Worm (Caenorhabditis elegans) whole organism, L4 larva: ENCODE data around the gene C05D12.3.
A peak's percentile ranks its signal among the peaks of the same experiment; 100 is the strongest.

Source experiments
- F10B5.3 ChIP-seq: sonication (generic microtip); optimal IDR thresholded peaks from 2 replicates; lab custom pipeline; 2016; ENCODE audit warnings: mild to moderate bottlenecking, missing genetic modification characterization, missing compliant biosample characterization
- F44E2.7 ChIP-seq: fragments of 200-800 bp; sonication (Bioruptor generic); IDR thresholded peaks from 2 replicates; pipeline ENCODE4 v2.1.2; 2022; ENCODE audit warnings: missing genetic modification characterization, missing compliant biosample characterization
- R02D3.7 ChIP-seq: fragments of 150-350 bp; sonication (generic microtip); optimal IDR thresholded peaks from 3 replicates; lab custom pipeline; 2014; ENCODE audit warnings: missing biosample characterization, missing genetic modification characterization
- Y105C5A.15 ChIP-seq: fragments of 200-800 bp; sonication (Bioruptor generic); IDR thresholded peaks from 2 replicates; pipeline ENCODE4 v1.3.6; 2022; ENCODE audit warnings: missing genetic modification characterization, missing compliant biosample characterization
- Y48G9A.11 ChIP-seq: fragments of 200-800 bp; sonication (Bioruptor generic); IDR thresholded peaks from 2 replicates; pipeline ENCODE4 v1.3.6; 2022; ENCODE audit warnings: missing genetic modification reagents, missing genetic modification characterization, missing compliant biosample characterization
- Y5F2A.4 ChIP-seq: fragments of 200-800 bp; sonication (Bioruptor generic); optimal IDR thresholded peaks from 2 replicates; lab custom pipeline; 2018; ENCODE audit warnings: mild to moderate bottlenecking, missing genetic modification characterization, missing compliant biosample characterization
- Y75B8A.6 ChIP-seq: fragments of 200-800 bp; sonication (Bioruptor generic); IDR thresholded peaks from 2 replicates; pipeline ENCODE4 v1.3.6; 2022; ENCODE audit warnings: missing genetic modification reagents, missing genetic modification characterization, missing compliant biosample characterization
- ama-1 ChIP-seq: fragments of 150-350 bp; optimal IDR thresholded peaks from 2 replicates; lab custom pipeline; 2014; ENCODE audit warnings: inconsistent platforms, mixed read lengths
- attf-4 ChIP-seq: sonication (generic microtip); optimal IDR thresholded peaks from 3 replicates; lab custom pipeline; 2017; ENCODE audit warnings: missing biosample characterization, missing genetic modification characterization
- ceh-28 ChIP-seq: fragments of 150-350 bp; optimal IDR thresholded peaks from 2 replicates; lab custom pipeline; 2014; ENCODE audit warnings: missing biosample characterization, missing genetic modification reagents, missing genetic modification characterization
- ceh-44 ChIP-seq: fragments of 200-800 bp; sonication (Bioruptor generic); IDR thresholded peaks from 2 replicates; pipeline ENCODE4 v1.3.6; 2022; ENCODE audit warnings: missing genetic modification reagents, missing genetic modification characterization, missing compliant biosample characterization
- ctbp-1 ChIP-seq: fragments of 200-800 bp; sonication (Bioruptor generic); IDR thresholded peaks from 2 replicates; pipeline ENCODE4 v1.3.6; 2022; ENCODE audit warnings: missing genetic modification reagents, missing genetic modification characterization, missing compliant biosample characterization
- daf-16 ChIP-seq, 3 experiments: sonication (generic microtip); optimal IDR thresholded peaks; 2 replicates each; lab custom pipeline; 2016 to 2017; ENCODE audit warnings: missing genetic modification characterization in 3 of 3, missing genetic modification reagents in 3 of 3, mild to moderate bottlenecking in 2 of 3, missing compliant biosample characterization in 2 of 3, missing biosample characterization in 1 of 3, moderate library complexity in 1 of 3
- dmd-6 ChIP-seq: fragments of 200-800 bp; sonication (Bioruptor generic); IDR thresholded peaks from 2 replicates; pipeline ENCODE4 v1.3.6; 2022; ENCODE audit warnings: missing genetic modification reagents, missing genetic modification characterization, missing compliant biosample characterization
- dpl-1 ChIP-seq: fragments of 150-350 bp; optimal IDR thresholded peaks from 2 replicates; lab custom pipeline; 2014; ENCODE audit warnings: missing biosample characterization, missing genetic modification reagents, missing genetic modification characterization
- duxl-1 ChIP-seq: sonication (generic microtip); optimal IDR thresholded peaks from 2 replicates; lab custom pipeline; 2016; ENCODE audit warnings: mild to moderate bottlenecking, missing genetic modification characterization, moderate library complexity, missing compliant biosample characterization; ENCODE audit not compliant: poor library complexity
- dve-1 ChIP-seq: sonication (generic microtip); optimal IDR thresholded peaks from 2 replicates; lab custom pipeline; 2017; ENCODE audit warnings: antibody characterized with exemption, mild to moderate bottlenecking, missing genetic modification characterization, missing compliant biosample characterization; ENCODE audit not compliant: insufficient read depth
- egl-27 ChIP-seq: sonication (generic microtip); optimal IDR thresholded peaks from 3 replicates; lab custom pipeline; 2017; ENCODE audit warnings: missing biosample characterization, missing genetic modification reagents, missing genetic modification characterization
- hif-1 ChIP-seq, 2 experiments: sonication (generic microtip); optimal IDR thresholded peaks; 2 replicates each; lab custom pipeline; 2016 to 2017; ENCODE audit warnings: missing compliant biosample characterization in 2 of 2, missing genetic modification characterization in 2 of 2, missing genetic modification reagents in 2 of 2, missing genotype in 2 of 2, mild to moderate bottlenecking in 1 of 2
- hlh-11 ChIP-seq: fragments of 200-800 bp; sonication (Bioruptor generic); optimal IDR thresholded peaks from 2 replicates; lab custom pipeline; 2018; ENCODE audit warnings: mild to moderate bottlenecking, missing genetic modification characterization, missing compliant biosample characterization
- jun-1 ChIP-seq: fragments of 150-350 bp; optimal IDR thresholded peaks from 2 replicates; lab custom pipeline; 2014; ENCODE audit warnings: missing biosample characterization, missing genetic modification reagents, missing genetic modification characterization
- lin-1 ChIP-seq: fragments of 200-800 bp; sonication (Bioruptor generic); IDR thresholded peaks from 2 replicates; pipeline ENCODE4 v1.3.6; 2022; ENCODE audit warnings: missing genetic modification reagents, missing genetic modification characterization, missing compliant biosample characterization
- lin-13 ChIP-seq: fragments of 150-350 bp; optimal IDR thresholded peaks from 2 replicates; lab custom pipeline; 2014; ENCODE audit warnings: missing biosample characterization, missing genetic modification reagents, missing genetic modification characterization
- lin-38 ChIP-seq: fragments of 200-800 bp; sonication (Bioruptor generic); IDR thresholded peaks from 2 replicates; pipeline ENCODE4 v1.3.6; 2022; ENCODE audit warnings: missing genetic modification reagents, missing genetic modification characterization, missing compliant biosample characterization
- mep-1 ChIP-seq: fragments of 150-350 bp; sonication (generic microtip); optimal IDR thresholded peaks from 3 replicates; lab custom pipeline; 2014; ENCODE audit warnings: missing biosample characterization, missing genetic modification characterization
- mes-2 ChIP-seq: sonication (generic microtip); optimal IDR thresholded peaks from 2 replicates; lab custom pipeline; 2016; ENCODE audit warnings: missing genotype, mild to moderate bottlenecking, missing genetic modification characterization, missing compliant biosample characterization; ENCODE audit not compliant: poor library complexity, severe bottlenecking
- nhr-10 ChIP-seq: fragments of 150-350 bp; optimal IDR thresholded peaks from 2 replicates; lab custom pipeline; 2014; ENCODE audit warnings: missing biosample characterization, missing genetic modification characterization
- nhr-25 ChIP-seq: sonication (generic microtip); optimal IDR thresholded peaks from 2 replicates; lab custom pipeline; 2017; ENCODE audit warnings: missing genetic modification characterization, mild to moderate bottlenecking, missing compliant biosample characterization, antibody characterized with exemption, moderate library complexity, borderline replicate concordance; ENCODE audit not compliant: insufficient read depth
- nhr-28 ChIP-seq: fragments of 150-350 bp; optimal IDR thresholded peaks from 2 replicates; lab custom pipeline; 2014; ENCODE audit warnings: missing biosample characterization, missing genetic modification characterization
- nhr-48 ChIP-seq: sonication (generic microtip); optimal IDR thresholded peaks from 2 replicates; lab custom pipeline; 2016; ENCODE audit warnings: mild to moderate bottlenecking, missing genetic modification characterization, missing compliant biosample characterization
- nhr-6 ChIP-seq: fragments of 150-350 bp; optimal IDR thresholded peaks from 2 replicates; lab custom pipeline; 2014; ENCODE audit warnings: missing biosample characterization, missing genetic modification characterization
- nhr-77 ChIP-seq: fragments of 150-350 bp; optimal IDR thresholded peaks from 2 replicates; lab custom pipeline; 2014; ENCODE audit warnings: missing biosample characterization, missing genetic modification characterization
- php-3 ChIP-seq: fragments of 200-800 bp; sonication (Bioruptor generic); IDR thresholded peaks from 2 replicates; pipeline ENCODE4 v1.3.6; 2022; ENCODE audit warnings: missing genetic modification reagents, missing genetic modification characterization, missing compliant biosample characterization
- pqm-1 ChIP-seq: sonication (generic microtip); optimal IDR thresholded peaks from 2 replicates; lab custom pipeline; 2017; ENCODE audit warnings: missing biosample characterization, missing genetic modification characterization
- saeg-2 ChIP-seq: fragments of 200-800 bp; sonication (Bioruptor generic); IDR thresholded peaks from 2 replicates; pipeline ENCODE4 v1.3.6; 2022; ENCODE audit warnings: missing genetic modification reagents, missing genetic modification characterization, missing compliant biosample characterization
- skn-1 ChIP-seq: fragments of 150-350 bp; optimal IDR thresholded peaks from 2 replicates; lab custom pipeline; 2014; ENCODE audit warnings: missing biosample characterization, missing genetic modification characterization
- spr-1 ChIP-seq: sonication (generic microtip); optimal IDR thresholded peaks from 2 replicates; lab custom pipeline; 2016; ENCODE audit warnings: mild to moderate bottlenecking, missing genetic modification characterization, missing compliant biosample characterization
- spr-3 ChIP-seq: fragments of 200-800 bp; sonication (Bioruptor generic); optimal IDR thresholded peaks from 2 replicates; lab custom pipeline; 2018; ENCODE audit warnings: mild to moderate bottlenecking, missing genetic modification characterization, missing compliant biosample characterization
- tra-1 ChIP-seq: fragments of 200-800 bp; sonication (Bioruptor generic); IDR thresholded peaks from 2 replicates; pipeline ENCODE4 v1.3.6; 2022; ENCODE audit warnings: missing genetic modification reagents, missing genetic modification characterization, missing compliant biosample characterization
- unc-130 ChIP-seq: sonication (generic microtip); optimal IDR thresholded peaks from 2 replicates; lab custom pipeline; 2016; ENCODE audit warnings: missing genetic modification reagents, missing genetic modification characterization, missing compliant biosample characterization
- unc-62 ChIP-seq, 3 experiments: fragments of 150-350 bp in 1 of 3; sonication (generic microtip); optimal IDR thresholded peaks in 2 of 3; peaks in 1 of 3; 1 replicate in 1 of 3; 2 replicates in 2 of 3; lab custom pipeline; 2014 to 2017; ENCODE audit warnings: missing biosample characterization in 3 of 3, missing genetic modification characterization in 3 of 3, missing genetic modification reagents in 3 of 3, missing genotype in 1 of 3
- vab-7 ChIP-seq: fragments of 200-800 bp; sonication (Bioruptor generic); IDR thresholded peaks from 2 replicates; pipeline ENCODE4 v1.3.6; 2022; ENCODE audit warnings: missing genetic modification reagents, missing genetic modification characterization, missing compliant biosample characterization
- zfp-2 ChIP-seq: sonication (generic microtip); optimal IDR thresholded peaks from 2 replicates; lab custom pipeline; 2016; ENCODE audit warnings: mild to moderate bottlenecking, missing genetic modification characterization, missing compliant biosample characterization
- zfp-3 ChIP-seq: fragments of 200-800 bp; sonication (Bioruptor generic); conservative IDR thresholded peaks from 2 replicates; pipeline ENCODE4 v1.3.6; 2022; ENCODE audit warnings: missing genetic modification reagents, missing genetic modification characterization, missing compliant biosample characterization
- zip-2 ChIP-seq: fragments of 150-350 bp; optimal IDR thresholded peaks from 2 replicates; lab custom pipeline; 2014; ENCODE audit warnings: missing biosample characterization, missing genetic modification characterization

C05D12.3 gene

DNA sequence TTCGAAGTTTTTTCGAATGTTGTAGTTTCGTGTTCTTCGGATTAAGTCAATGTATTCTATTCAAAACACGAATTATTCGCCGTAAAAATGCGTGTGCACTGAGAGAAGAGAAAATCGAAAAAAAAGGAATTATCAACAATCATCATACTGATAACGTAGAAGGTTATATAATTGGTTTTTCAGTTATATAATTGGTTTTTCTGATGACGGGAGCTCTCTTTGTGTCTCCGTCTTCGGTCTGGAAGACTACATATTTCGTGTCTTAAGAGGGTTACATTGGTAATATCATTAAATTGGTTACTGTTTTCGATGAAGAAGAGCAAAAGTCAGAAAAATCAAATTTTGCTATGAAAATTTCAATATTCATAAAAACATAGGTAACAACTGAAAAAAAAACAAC lies 34.8 kb downstream of the C05D12.3 start (continued):
- TF ChIP-seq hlh-11 (tag; lab: Kevin White, UChicago) = peak; percentile 40
- TF ChIP-seq dve-1 (tag; lab: Kevin White, UChicago) = peak; percentile 39
- peak; percentile 54 for TF ChIP-seq pqm-1 (tag; lab: Kevin White, UChicago)
- TF ChIP-seq jun-1 (tag; lab: Kevin White, UChicago) = no peak
- TF ChIP-seq zfp-2 = no peak
- no peak for TF ChIP-seq F44E2.7 (GFP tag; lab: Robert Waterston, UW)
- TF ChIP-seq Y5F2A.4 (GFP tag; lab: Kevin White, UChicago) = no peak
- TF ChIP-seq zip-2 (tag; lab: Kevin White, UChicago) = no peak
- no peak for TF ChIP-seq dpl-1 (GFP tag; lab: Kevin White, UChicago)
- TF ChIP-seq nhr-77 = peak; percentile 11
- no peak for TF ChIP-seq ctbp-1
- no peak for TF ChIP-seq attf-4
- TF ChIP-seq nhr-10 (tag; lab: Kevin White, UChicago) = no peak

DNA sequence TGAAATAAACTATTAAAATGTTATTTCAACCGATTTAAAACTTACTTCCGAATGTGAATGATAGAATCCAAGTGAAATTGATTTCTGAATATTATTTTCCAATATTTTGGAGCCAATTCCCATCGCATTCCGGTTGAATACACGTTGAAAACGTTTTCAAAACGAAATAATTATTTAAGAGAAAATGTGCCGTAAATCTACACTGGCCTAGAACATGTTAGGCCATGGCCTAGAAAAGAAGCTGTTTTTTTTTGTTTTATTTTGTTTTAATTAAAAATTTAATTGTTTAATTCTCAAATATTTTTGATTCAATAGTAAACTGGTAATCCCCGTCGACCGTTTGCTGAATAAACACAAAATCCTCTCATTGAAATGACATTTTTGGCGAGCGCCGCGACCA lies 38.8 kb downstream of the C05D12.3 start:
- no peak for TF ChIP-seq lin-1 (GFP tag; lab: Robert Waterston, UW)
- TF ChIP-seq nhr-28 (tag; lab: Kevin White, UChicago) = no peak
- peak; percentile 5 for TF ChIP-seq unc-130 (GFP tag; lab: Kevin White, UChicago)
- TF ChIP-seq Y48G9A.11 (GFP tag; lab: Robert Waterston, UW) = no peak
- no peak for TF ChIP-seq nhr-25
- TF ChIP-seq Y75B8A.6 (GFP tag; lab: Robert Waterston, UW) = no peak
- no peak for TF ChIP-seq unc-62 (GFP tag; optimal IDR thresholded peaks at IDR 0.05 in 1 of 2; lab: Kevin White, UChicago)
- TF ChIP-seq unc-62 (tag; optimal IDR thresholded peaks at IDR 0.05; lab: Kevin White, UChicago) = no peak
- TF ChIP-seq zfp-3 = no peak
- no peak for TF ChIP-seq nhr-48 (tag; lab: Kevin White, UChicago)
- peak; percentile 72 for TF ChIP-seq R02D3.7 (tag; lab: Kevin White, UChicago)
- no peak for TF ChIP-seq ama-1
- peak; percentile 76 for TF ChIP-seq mes-2 (tag; lab: Kevin White, UChicago)
- TF ChIP-seq, all 104 proteins: peak for 3

DNA sequence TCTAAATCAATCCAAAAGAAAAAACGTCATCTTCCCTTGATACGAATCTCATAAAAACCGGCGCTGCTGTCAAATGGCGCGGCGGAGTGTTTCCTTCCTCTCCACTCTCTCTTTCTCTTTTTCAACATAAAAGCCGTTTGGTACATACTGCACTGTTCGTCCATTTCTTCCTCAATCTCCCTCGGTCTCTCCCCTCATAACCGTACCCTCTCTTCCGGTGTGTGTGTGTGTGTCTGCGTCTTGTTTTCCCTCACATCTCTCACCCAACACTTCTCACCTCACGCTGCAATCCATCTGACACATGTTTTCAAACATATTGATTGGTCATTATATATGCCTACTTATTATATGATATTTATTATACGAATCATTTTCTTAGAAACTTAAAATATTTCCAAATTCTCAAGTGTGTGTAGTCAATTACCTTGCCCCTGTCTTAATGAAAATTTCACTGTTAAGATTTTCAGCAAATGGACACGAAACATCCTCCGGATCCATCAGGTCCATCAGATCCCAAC lies 39.4 kb downstream of the C05D12.3 start, which contains the start of the genes aars-1 and rga-1:
Gene aars-1 (minus strand): TSS at position 71 of the 518 bp plus-strand sequence.
Gene rga-1 (plus strand): TSS at position 468 of the 518 bp plus-strand sequence.
- TF ChIP-seq duxl-1 (no peak), Y5F2A.4 (GFP tag; lab: Kevin White, UChicago) (no peak), dmd-6 (GFP tag; lab: Robert Waterston, UW) (peak; percentile 81), nhr-6 (peak; percentile 51), vab-7 (GFP tag; lab: Robert Waterston, UW) (no peak), F10B5.3 (tag; lab: Kevin White, UChicago) (no peak), tra-1 (peak; percentile 46; the same call in 1 of the 2 replicates), nhr-10 (tag; lab: Kevin White, UChicago) (peak; percentile 31), hif-1 (tag; optimal IDR thresholded peaks at IDR 0.05; lab: Kevin White, UChicago) (peak in 1 of 2 experiments; percentile 19), saeg-2 (0 out of 2 replicates have a peak, but pooled peaks have one; percentile 23), daf-16 (GFP tag; optimal IDR thresholded peaks at IDR 0.05; lab: Kevin White, UChicago) (peak in 1 of 2 experiments; percentile 3), daf-16 (tag; optimal IDR thresholded peaks at IDR 0.05; lab: Kevin White, UChicago) (peak; percentile 68), php-3 (GFP tag; lab: Robert Waterston, UW) (peak; percentile 74), spr-1 (tag; lab: Kevin White, UChicago) (peak; percentile 60), dpl-1 (GFP tag; lab: Kevin White, UChicago) (peak; percentile 54), Y105C5A.15 (GFP tag; lab: Robert Waterston, UW) (no peak), nhr-28 (tag; lab: Kevin White, UChicago) (peak; percentile 86), lin-13 (GFP tag; lab: Kevin White, UChicago) (peak; percentile 22), nhr-48 (tag; lab: Kevin White, UChicago) (peak; percentile 95), mep-1 (tag; lab: Kevin White, UChicago) (peak; percentile 67), lin-38 (GFP tag; lab: Robert Waterston, UW) (peak; percentile 51), ceh-44 (GFP tag; lab: Robert Waterston, UW) (no peak), mes-2 (tag; lab: Kevin White, UChicago) (peak; percentile 79), lin-1 (GFP tag; lab: Robert Waterston, UW) (peak; percentile 94), ceh-28 (tag; lab: Kevin White, UChicago) (peak; percentile 11), nhr-77 (peak; percentile 20), skn-1 (tag; lab: Kevin White, UChicago) (no peak), egl-27 (tag; lab: Kevin White, UChicago) (no peak), spr-3 (GFP tag; lab: Kevin White, UChicago) (no peak)
